Worm (Caenorhabditis elegans) whole organism, L2 larva: ENCODE measurements around the gene Y26E6A.3.

Source experiments
- C34F6.9 ChIP-seq: fragments of 150-350 bp; optimal IDR thresholded peaks from 2 replicates; lab custom pipeline; 2014; ENCODE audit warnings: missing biosample characterization, missing genetic modification characterization
- F13H6.1 ChIP-seq: sonication (generic microtip); optimal IDR thresholded peaks from 2 replicates; lab custom pipeline; 2016; ENCODE audit warnings: missing genetic modification characterization, missing compliant biosample characterization
- R02D3.7 ChIP-seq: fragments of 150-350 bp; optimal IDR thresholded peaks from 2 replicates; lab custom pipeline; 2014; ENCODE audit warnings: missing biosample characterization, missing genetic modification characterization
- Y55F3AM.14 ChIP-seq: fragments of 200-800 bp; sonication (Bioruptor generic); optimal IDR thresholded peaks from 2 replicates; lab custom pipeline; 2018; ENCODE audit warnings: mild to moderate bottlenecking, missing genetic modification characterization, missing compliant biosample characterization
- ZK546.5 ChIP-seq: sonication (generic microtip); optimal IDR thresholded peaks from 2 replicates; lab custom pipeline; 2017; ENCODE audit warnings: missing biosample characterization, missing genetic modification characterization
- alr-1 ChIP-seq: fragments of 150-350 bp; optimal IDR thresholded peaks from 2 replicates; lab custom pipeline; 2014; ENCODE audit warnings: missing biosample characterization, missing genetic modification characterization
- aly-2 ChIP-seq: fragments of 150-350 bp; optimal IDR thresholded peaks from 2 replicates; lab custom pipeline; 2014; ENCODE audit warnings: missing biosample characterization, missing genetic modification characterization
- ama-1 ChIP-seq: fragments of 150-350 bp; optimal IDR thresholded peaks from 2 replicates; lab custom pipeline; 2018; ENCODE audit warnings: inconsistent platforms
- blmp-1 ChIP-seq: sonication (generic microtip); optimal IDR thresholded peaks from 2 replicates; lab custom pipeline; 2017; ENCODE audit warnings: missing genetic modification characterization, mild to moderate bottlenecking, missing compliant biosample characterization, antibody characterized with exemption, moderate library complexity; ENCODE audit not compliant: insufficient read depth
- ceh-16 ChIP-seq: fragments of 150-350 bp; optimal IDR thresholded peaks from 2 replicates; lab custom pipeline; 2014; ENCODE audit warnings: missing biosample characterization, missing genetic modification characterization
- ceh-82 ChIP-seq: fragments of 150-350 bp; optimal IDR thresholded peaks from 2 replicates; lab custom pipeline; 2014; ENCODE audit warnings: missing biosample characterization, missing genetic modification characterization
- crh-2 ChIP-seq: sonication (generic microtip); optimal IDR thresholded peaks from 2 replicates; lab custom pipeline; 2017; ENCODE audit warnings: missing biosample characterization, missing genetic modification characterization
- dmd-4 ChIP-seq: sonication (generic microtip); optimal IDR thresholded peaks from 2 replicates; lab custom pipeline; 2017; ENCODE audit warnings: missing biosample characterization, missing genetic modification characterization
- egl-27 ChIP-seq: sonication (generic microtip); optimal IDR thresholded peaks from 3 replicates; lab custom pipeline; 2017; ENCODE audit warnings: missing biosample characterization, missing genetic modification reagents, missing genetic modification characterization
- elt-3 ChIP-seq: sonication (generic microtip); optimal IDR thresholded peaks from 2 replicates; lab custom pipeline; 2017; ENCODE audit warnings: missing biosample characterization, missing genetic modification characterization
- fos-1 ChIP-seq: fragments of 150-350 bp; optimal IDR thresholded peaks from 2 replicates; lab custom pipeline; 2014; ENCODE audit warnings: missing biosample characterization, missing genetic modification characterization
- gmeb-1 ChIP-seq: fragments of 150-350 bp; optimal IDR thresholded peaks from 2 replicates; lab custom pipeline; 2014; ENCODE audit warnings: missing biosample characterization, missing genetic modification characterization
- lin-11 ChIP-seq: fragments of 150-350 bp; sonication (generic microtip); optimal IDR thresholded peaks from 2 replicates; lab custom pipeline; 2014; ENCODE audit warnings: missing biosample characterization, missing genetic modification characterization, inconsistent platforms, mixed read lengths
- lin-13 ChIP-seq: fragments of 150-350 bp; optimal IDR thresholded peaks from 2 replicates; lab custom pipeline; 2014; ENCODE audit warnings: missing biosample characterization, missing genetic modification reagents, missing genetic modification characterization
- lin-39 ChIP-seq: fragments of 150-350 bp; optimal IDR thresholded peaks from 2 replicates; lab custom pipeline; 2014; ENCODE audit warnings: missing biosample characterization, missing genetic modification reagents, missing genetic modification characterization
- lsy-2 ChIP-seq, 2 experiments: fragments of 150-350 bp in 1 of 2; sonication (generic microtip) in 1 of 2; optimal IDR thresholded peaks; 2 replicates each; lab custom pipeline; 2014 to 2017; ENCODE audit warnings: missing biosample characterization in 2 of 2, missing genetic modification characterization in 2 of 2
- mbf-1 ChIP-seq: sonication (generic microtip); optimal IDR thresholded peaks from 2 replicates; lab custom pipeline; 2017; ENCODE audit warnings: missing biosample characterization, missing genetic modification characterization
- mdl-1 ChIP-seq, 2 experiments: fragments of 150-350 bp in 1 of 2; sonication (generic microtip) in 1 of 2; optimal IDR thresholded peaks; 2 replicates each; lab custom pipeline; 2017; ENCODE audit warnings: missing biosample characterization in 2 of 2, missing genetic modification characterization in 2 of 2
- nhr-10 ChIP-seq: sonication (generic microtip); optimal IDR thresholded peaks from 2 replicates; lab custom pipeline; 2017; ENCODE audit warnings: missing biosample characterization, missing genetic modification characterization
- nhr-11 ChIP-seq: fragments of 150-350 bp; optimal IDR thresholded peaks from 2 replicates; lab custom pipeline; 2014; ENCODE audit warnings: missing biosample characterization, missing genetic modification characterization
- nhr-129 ChIP-seq: fragments of 150-350 bp; optimal IDR thresholded peaks from 2 replicates; lab custom pipeline; 2014; ENCODE audit warnings: missing biosample characterization, missing genetic modification characterization
- nhr-21 ChIP-seq: fragments of 150-350 bp; optimal IDR thresholded peaks from 2 replicates; lab custom pipeline; 2014; ENCODE audit warnings: missing biosample characterization, missing genetic modification characterization
- nhr-237 ChIP-seq: fragments of 150-350 bp; optimal IDR thresholded peaks from 2 replicates; lab custom pipeline; 2014; ENCODE audit warnings: missing biosample characterization, missing genetic modification characterization
- nhr-25 ChIP-seq: fragments of 150-350 bp; sonication (generic microtip); optimal IDR thresholded peaks from 3 replicates; lab custom pipeline; 2014; ENCODE audit warnings: missing biosample characterization, missing genetic modification characterization
- peb-1 ChIP-seq: fragments of 150-350 bp; optimal IDR thresholded peaks from 2 replicates; lab custom pipeline; 2014; ENCODE audit warnings: missing biosample characterization, missing genetic modification characterization
- sem-4 ChIP-seq: fragments of 150-350 bp; optimal IDR thresholded peaks from 2 replicates; lab custom pipeline; 2014; ENCODE audit warnings: missing biosample characterization, missing genetic modification reagents, missing genetic modification characterization
- skn-1 ChIP-seq: sonication (generic microtip); optimal IDR thresholded peaks from 2 replicates; lab custom pipeline; 2017; ENCODE audit warnings: missing biosample characterization, missing genetic modification characterization
- sma-3 ChIP-seq: sonication (generic microtip); optimal IDR thresholded peaks from 2 replicates; lab custom pipeline; 2016; ENCODE audit warnings: missing genetic modification reagents, missing genetic modification characterization, missing compliant biosample characterization
- sma-9 ChIP-seq, 2 experiments: fragments of 150-350 bp in 1 of 2; sonication (generic microtip) in 1 of 2; optimal IDR thresholded peaks; 2 replicates each; lab custom pipeline; 2014 to 2016; ENCODE audit warnings: missing genetic modification characterization in 2 of 2, mild to moderate bottlenecking in 1 of 2, missing biosample characterization in 1 of 2, missing compliant biosample characterization in 1 of 2, missing genetic modification reagents in 1 of 2, moderate library complexity in 1 of 2
- snpc-4 ChIP-seq: fragments of 150-350 bp; optimal IDR thresholded peaks from 2 replicates; lab custom pipeline; 2014; ENCODE audit warnings: missing biosample characterization, missing genetic modification characterization
- unc-39 ChIP-seq: fragments of 150-350 bp; optimal IDR thresholded peaks from 2 replicates; lab custom pipeline; 2014; ENCODE audit warnings: missing biosample characterization, missing genetic modification characterization
- unc-55 ChIP-seq: fragments of 150-350 bp; sonication (generic microtip); optimal IDR thresholded peaks from 3 replicates; lab custom pipeline; 2014; ENCODE audit warnings: missing biosample characterization, missing genetic modification reagents, missing genetic modification characterization
- unc-62 ChIP-seq: fragments of 150-350 bp; optimal IDR thresholded peaks from 2 replicates; lab custom pipeline; 2014; ENCODE audit warnings: missing biosample characterization, missing genetic modification reagents, missing genetic modification characterization
- zag-1 ChIP-seq: fragments of 150-350 bp; optimal IDR thresholded peaks from 2 replicates; lab custom pipeline; 2014; ENCODE audit warnings: missing biosample characterization, missing genetic modification characterization
- ztf-1 ChIP-seq: fragments of 200-800 bp; sonication (Bioruptor generic); conservative IDR thresholded peaks from 2 replicates; pipeline ENCODE4 v1.3.6; 2022; ENCODE audit warnings: missing genetic modification characterization, missing compliant biosample characterization
- ztf-11 ChIP-seq: sonication (generic microtip); optimal IDR thresholded peaks from 2 replicates; lab custom pipeline; 2017; ENCODE audit warnings: missing biosample characterization, missing genetic modification characterization

The Y26E6A.3 gene

DNA sequence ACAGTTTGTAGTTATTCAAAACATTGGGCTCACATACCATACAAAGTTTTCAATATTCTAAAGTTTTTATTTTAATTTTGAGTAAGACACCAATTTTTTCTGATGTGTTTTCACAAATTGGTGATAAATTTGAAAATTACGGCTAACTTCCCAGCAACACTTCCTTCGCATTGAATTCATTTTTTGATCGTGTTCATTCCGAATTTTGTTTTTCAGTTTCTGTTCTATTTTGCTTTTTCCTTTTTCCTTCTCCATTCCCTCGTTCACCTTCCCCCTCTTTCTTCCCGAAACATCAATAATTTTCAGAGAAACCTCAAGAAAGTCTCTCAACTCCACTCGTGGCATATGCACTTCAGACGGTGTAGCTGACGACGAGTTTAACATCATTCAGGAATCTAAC is 39.1 kb upstream of the Y26E6A.3 start, which contains the start of gene alg-1:
TSS of gene alg-1 (plus strand) at position 301 of the 400 bp plus-strand sequence.
- no peak for TF ChIP-seq nhr-237

DNA sequence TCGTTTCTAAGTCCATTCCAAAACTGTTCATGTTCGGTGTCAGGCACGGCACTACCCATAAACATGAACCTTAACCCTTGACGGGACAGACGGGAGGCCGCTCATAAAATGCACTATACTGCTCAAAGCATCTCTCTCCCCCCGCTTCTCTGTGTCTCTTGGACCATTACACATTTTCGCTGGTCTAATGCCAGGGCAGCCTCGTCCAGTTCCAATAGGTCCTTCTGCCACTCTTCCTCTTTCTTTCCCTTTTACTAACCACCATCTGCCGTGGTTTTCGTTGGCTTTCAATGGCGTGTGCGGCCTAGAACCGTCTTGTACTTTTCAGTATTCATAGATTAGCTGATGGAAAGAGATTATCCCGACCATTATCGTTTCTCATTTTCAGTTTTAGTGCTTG is 38.4 kb upstream of the Y26E6A.3 start:
- TF ChIP-seq nhr-129 = peak; percentile 0
- TF ChIP-seq lin-39 (tag; lab: Kevin White, UChicago) = no peak

DNA sequence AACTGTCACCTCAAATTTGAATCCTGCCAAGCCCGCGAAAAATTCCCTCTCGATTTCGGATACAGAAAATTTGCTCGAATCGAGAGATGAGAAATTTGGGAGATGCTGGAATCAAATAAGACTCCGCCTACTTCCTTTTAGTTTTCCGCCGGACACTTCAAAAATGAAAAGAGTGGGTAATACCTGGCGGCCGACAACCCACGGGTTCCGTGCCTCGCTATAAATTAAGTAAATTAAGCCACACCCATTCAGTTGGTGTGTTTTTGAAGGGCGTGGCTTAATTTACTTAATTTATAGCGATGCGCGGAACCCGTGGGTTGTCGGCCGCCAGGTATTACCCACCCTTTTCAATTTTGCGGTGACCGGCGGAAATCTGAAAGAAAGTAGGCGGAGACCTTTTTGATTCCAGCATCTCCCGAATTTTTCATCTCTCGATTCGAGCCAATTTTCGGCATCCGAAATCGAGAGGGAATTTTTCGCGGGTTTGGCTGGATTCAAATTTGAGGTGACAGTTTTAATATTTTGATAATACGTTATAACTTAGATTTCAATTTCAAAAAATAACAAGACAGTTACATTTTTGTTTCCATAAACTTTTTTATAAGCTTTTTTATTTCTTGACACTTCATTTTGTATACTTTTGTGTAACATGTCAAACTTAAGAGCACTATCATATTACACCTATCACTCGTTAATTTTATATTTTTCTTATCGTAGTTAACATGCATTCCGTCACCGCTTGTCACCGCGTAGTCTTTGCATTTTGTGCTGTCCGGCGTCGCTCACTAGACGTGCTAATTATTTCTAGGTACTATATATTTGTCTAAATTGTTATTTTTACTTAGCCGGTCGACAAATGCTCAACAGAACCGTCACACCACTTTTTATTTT is 37.2 kb upstream of the Y26E6A.3 start:
- TF ChIP-seq ceh-82 (tag; lab: Kevin White, UChicago) = no peak
- TF ChIP-seq fos-1 (tag; lab: Kevin White, UChicago) = peak; percentile 81
- TF ChIP-seq, all 48 proteins: peak for 1

DNA sequence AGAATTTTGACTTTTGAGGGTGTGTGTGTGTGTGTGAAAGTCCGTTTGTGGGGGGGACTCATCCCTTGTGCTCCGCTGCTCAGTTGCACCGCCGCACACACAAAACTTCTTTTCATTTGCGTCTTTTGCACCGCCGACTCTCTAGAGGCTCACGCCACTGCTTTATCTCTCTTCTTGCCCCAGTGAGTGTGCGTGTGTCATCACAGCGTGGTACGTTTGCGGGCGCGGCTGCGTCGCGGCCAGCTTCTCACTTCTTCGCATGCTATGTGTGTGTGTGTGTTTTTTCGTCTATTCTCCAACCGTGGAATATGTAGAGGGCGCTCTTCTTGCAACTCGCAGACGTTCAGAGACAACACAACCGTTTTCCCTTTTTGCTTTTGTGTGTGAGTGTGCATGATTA is 35.8 kb upstream of the Y26E6A.3 start:
- peak; percentile 74 for TF ChIP-seq nhr-129
- peak; percentile 65 for TF ChIP-seq unc-55 (GFP tag; lab: Kevin White, UChicago)
- no peak for TF ChIP-seq ztf-1 (GFP tag; lab: Robert Waterston, UW)
- peak; percentile 66 to 80 for TF ChIP-seq mdl-1 (tag; optimal IDR thresholded peaks at IDR 0.05; lab: Kevin White, UChicago)
- TF ChIP-seq nhr-25 (tag; lab: Kevin White, UChicago) = no peak
- TF ChIP-seq zag-1 (tag; lab: Kevin White, UChicago) = peak; percentile 75
- no peak for TF ChIP-seq mbf-1
- TF ChIP-seq lin-39 (tag; lab: Kevin White, UChicago) = no peak
- TF ChIP-seq snpc-4 = peak; percentile 93
- no peak for TF ChIP-seq ZK546.5 (tag; lab: Kevin White, UChicago)
- TF ChIP-seq ceh-82 (tag; lab: Kevin White, UChicago) = no peak
- no peak for TF ChIP-seq nhr-10 (tag; lab: Kevin White, UChicago)
- no peak for TF ChIP-seq nhr-21
- peak; percentile 57 for TF ChIP-seq crh-2 (tag; lab: Kevin White, UChicago)
- TF ChIP-seq blmp-1 (tag; lab: Kevin White, UChicago) = no peak
- TF ChIP-seq Y55F3AM.14 = peak; percentile 33
- TF ChIP-seq R02D3.7 = no peak
- no peak for TF ChIP-seq peb-1 (tag; lab: Kevin White, UChicago)
- TF ChIP-seq dmd-4 (tag; lab: Kevin White, UChicago) = no peak
- no peak for TF ChIP-seq alr-1
- TF ChIP-seq ztf-11 = no peak
- TF ChIP-seq sem-4 (tag; lab: Kevin White, UChicago) = peak; percentile 23
- TF ChIP-seq ama-1 (lab: Kevin White, UChicago) = no peak
- peak in 1 of 2 experiments; percentile 58 for TF ChIP-seq lsy-2 (tag; optimal IDR thresholded peaks at IDR 0.05; lab: Kevin White, UChicago)
- no peak for TF ChIP-seq sma-3 (GFP tag; lab: Kevin White, UChicago)
- TF ChIP-seq elt-3 (tag; lab: Kevin White, UChicago) = no peak
- peak; percentile 3 for TF ChIP-seq ceh-16
- TF ChIP-seq nhr-11 (tag; lab: Kevin White, UChicago) = no peak
- TF ChIP-seq skn-1 (tag; lab: Kevin White, UChicago) = no peak
- TF ChIP-seq fos-1 (tag; lab: Kevin White, UChicago) = peak; percentile 71
- TF ChIP-seq gmeb-1 (tag; lab: Kevin White, UChicago) = no peak
- peak; percentile 73 for TF ChIP-seq sma-9 (GFP tag; optimal IDR thresholded peaks at IDR 0.05; lab: Kevin White, UChicago)
- TF ChIP-seq sma-9 (tag; optimal IDR thresholded peaks at IDR 0.05; lab: Kevin White, UChicago) = no peak
- no peak for TF ChIP-seq egl-27 (tag; lab: Kevin White, UChicago)
- no peak for TF ChIP-seq aly-2 (tag; lab: Kevin White, UChicago)
- TF ChIP-seq unc-62 (GFP tag; lab: Kevin White, UChicago) = no peak
- peak; percentile 77 for TF ChIP-seq lin-11 (tag; lab: Kevin White, UChicago)
- peak; percentile 65 for TF ChIP-seq C34F6.9 (tag; lab: Kevin White, UChicago)
- TF ChIP-seq unc-39 (tag; lab: Kevin White, UChicago) = no peak
- TF ChIP-seq lin-13 (GFP tag; lab: Kevin White, UChicago) = peak; percentile 70
- peak; percentile 58 for TF ChIP-seq F13H6.1 (tag; lab: Kevin White, UChicago)
